Worm (Caenorhabditis elegans): Measurements from ENCODE around the gene zip-10.

- TF ChIP-seq unc-39 (tag; optimal IDR thresholded peaks at IDR 0.05) (no peak), ztf-4 (tag; optimal IDR thresholded peaks at IDR 0.05) (no peak), snpc-4 (tag; optimal IDR thresholded peaks at IDR 0.05) (no peak), pha-4 (tag; optimal IDR thresholded peaks at IDR 0.05) (no peak), ztf-11 (tag; optimal IDR thresholded peaks at IDR 0.05) (no peak), daf-12 (tag; optimal IDR thresholded peaks at IDR 0.05) (no peak)
These were observed 5.9 kb upstream of the zip-10 start for ce11 chrV:11656469-11656868.
